Worm (Caenorhabditis elegans): ENCODE measurements around the gene pmp-2.

DNA sequence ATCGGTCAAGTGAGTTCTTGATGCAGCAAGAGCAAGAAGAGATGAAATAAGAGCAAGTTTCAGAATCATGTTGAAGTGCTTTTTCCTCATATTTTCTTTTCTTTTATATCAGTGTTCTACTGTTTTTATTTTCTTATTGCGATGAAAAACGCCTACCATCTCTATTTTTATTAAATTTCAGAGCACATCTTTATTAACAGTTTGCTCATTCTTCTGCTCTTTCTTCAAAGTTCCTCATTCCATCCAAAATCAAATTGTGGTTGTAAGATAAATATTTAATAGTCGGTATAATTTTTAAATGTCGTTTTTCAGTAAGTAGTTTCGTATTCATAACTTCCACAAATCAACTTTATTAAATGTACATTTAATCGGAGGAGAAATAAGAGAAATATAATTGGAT, 15.1 kb downstream of the pmp-2 start, which contains the start of gene C44B7.5:
- no peak for TF ChIP-seq zag-1 (tag; optimal IDR thresholded peaks at IDR 0.05)
- no peak for TF ChIP-seq skn-1 (tag; optimal IDR thresholded peaks at IDR 0.05)
- TF ChIP-seq ceh-88 (GFP tag; IDR thresholded peaks at IDR 0.05), result no peak
- no peak for TF ChIP-seq sox-4 (tag; optimal IDR thresholded peaks at IDR 0.05)
- TF ChIP-seq nhr-237 (tag; optimal IDR thresholded peaks at IDR 0.05), result no peak
